Fruit fly (Drosophila melanogaster): ENCODE measurements around the gene CG31815.
A peak's percentile ranks its signal among the peaks of the same experiment; 100 is the strongest.

CG31815 gene

dm6 chr2L:16620384-16620908 is 14.8 kb downstream of the CG31815 start (continued):
- TF ChIP-seq fu2 (GFP tag; optimal IDR thresholded peaks at IDR 0.05) (no peak), fd64A (GFP tag; optimal IDR thresholded peaks at IDR 0.05) (peak; percentile 62), BtbVII (GFP tag; optimal IDR thresholded peaks at IDR 0.05) (peak; percentile 47), Tbp (GFP tag; optimal IDR thresholded peaks at IDR 0.05) (no peak), CG6254 (GFP tag; optimal IDR thresholded peaks at IDR 0.05) (peak; percentile 80), Pdp1 (GFP tag; optimal IDR thresholded peaks at IDR 0.05) (peak in 1 of 2 experiments; percentile 72), cas (GFP tag; IDR thresholded peaks at IDR 0.05) (0 out of 2 replicates have a peak, but pooled peaks have one; percentile 33), pzg (GFP tag; optimal IDR thresholded peaks at IDR 0.05) (no peak), CG12659 (GFP tag; optimal IDR thresholded peaks at IDR 0.05) (peak; percentile 55), CG10431 (GFP tag; optimal IDR thresholded peaks at IDR 0.05) (no peak), wdn (GFP tag; IDR thresholded peaks at IDR 0.05) (no peak), Doc2 (GFP tag; IDR thresholded peaks at IDR 0.05) (no peak), en (GFP tag; optimal IDR thresholded peaks at IDR 0.05) (peak; percentile 20), unpg (GFP tag; optimal IDR thresholded peaks at IDR 0.05) (peak; percentile 41), esg (GFP tag; conservative IDR thresholded peaks at IDR 0.05) (peak; percentile 62), E2f2 (GFP tag; IDR thresholded peaks at IDR 0.05) (peak; percentile 38; the same call in 1 of the 2 replicates), chinmo (GFP tag; IDR thresholded peaks at IDR 0.05; ENCODE audit: partially characterized antibody) (no peak), CG6765 (GFP tag; optimal IDR thresholded peaks at IDR 0.05) (peak; percentile 29), CG8290 (GFP tag; optimal IDR thresholded peaks at IDR 0.05) (peak; percentile 10), CG8290 (tag; optimal IDR thresholded peaks at IDR 0.05) (no peak), jigr1 (GFP tag; IDR thresholded peaks at IDR 0.05) (peak; percentile 55; the same call in 2 of the 3 replicates), CG6813 (GFP tag; optimal IDR thresholded peaks at IDR 0.05) (peak; percentile 72), E2f1 (GFP tag; IDR thresholded peaks at IDR 0.05) (peak; percentile 54; the same call in 1 of the 2 replicates), nau (GFP tag; optimal IDR thresholded peaks at IDR 0.05) (peak; percentile 70), CG30431 (GFP tag; optimal IDR thresholded peaks at IDR 0.05) (peak; percentile 65), H15 (GFP tag; IDR thresholded peaks at IDR 0.05) (peak; percentile 56; the same call in 2 of the 3 replicates), CG9727 (GFP tag; optimal IDR thresholded peaks at IDR 0.05) (peak; percentile 83), gce (GFP tag; IDR thresholded peaks at IDR 0.05) (no peak), Dp (GFP tag; optimal IDR thresholded peaks at IDR 0.05) (no peak), Vsx1 (GFP tag; optimal IDR thresholded peaks at IDR 0.05) (no peak), CG6175 (GFP tag; IDR thresholded peaks at IDR 0.05) (no peak), Ravus (GFP tag; IDR thresholded peaks at IDR 0.05) (no peak), B-H1 (GFP tag; IDR thresholded peaks at IDR 0.05) (0 out of 3 replicates have a peak, but pooled peaks have one; percentile 20), luna (GFP tag; optimal IDR thresholded peaks at IDR 0.05) (no peak), dmrt99B (tag; optimal IDR thresholded peaks at IDR 0.05) (peak; percentile 92), Mad (GFP tag; optimal IDR thresholded peaks at IDR 0.05) (no peak), Sry-β (GFP tag; optimal IDR thresholded peaks at IDR 0.05) (no peak), ci (GFP tag; IDR thresholded peaks at IDR 0.05) (peak; percentile 87), CG2116 (GFP tag; optimal IDR thresholded peaks at IDR 0.05) (peak; percentile 11), Mes4 (GFP tag; optimal IDR thresholded peaks at IDR 0.05) (no peak), CG14667 (GFP tag; IDR thresholded peaks at IDR 0.05) (peak; percentile 54; the same call in 1 of the 2 replicates), odd (GFP tag; optimal IDR thresholded peaks at IDR 0.05) (peak; percentile 53), CG9817 (tag; optimal IDR thresholded peaks at IDR 0.05) (peak; percentile 47), slou (GFP tag; optimal IDR thresholded peaks at IDR 0.05) (peak; percentile 65), Blimp-1 (GFP tag; optimal IDR thresholded peaks at IDR 0.05) (peak; percentile 92), cwo (GFP tag; optimal IDR thresholded peaks at IDR 0.05) (peak; percentile 62), CG12104 (GFP tag; optimal IDR thresholded peaks at IDR 0.05) (peak; percentile 61), CG13624 (GFP tag; optimal IDR thresholded peaks at IDR 0.05) (peak; percentile 16), nerfin-1 (tag; optimal IDR thresholded peaks at IDR 0.05) (peak; percentile 89), CG10654 (GFP tag; optimal IDR thresholded peaks at IDR 0.05) (peak; percentile 77)
